Fruit fly (Drosophila melanogaster) whole organism, adult: ENCODE measurements around the gene mRpL11.

ENCODE experiments used
- CG11617 ChIP-seq: fragments of 200-800 bp; sonication (Bioruptor generic); optimal IDR thresholded peaks from 2 replicates; lab custom pipeline; 2017; ENCODE audit warnings: mild to moderate bottlenecking, missing biosample characterization, missing genetic modification reagents, missing genetic modification characterization
- CG12768 ChIP-seq: fragments of 200-800 bp; sonication (Bioruptor generic); optimal IDR thresholded peaks from 2 replicates; lab custom pipeline; 2017; ENCODE audit warnings: missing biosample characterization, missing genetic modification characterization, mild to moderate bottlenecking, moderate library complexity, missing genetic modification reagents
- CG14711 ChIP-seq: fragments of 200-800 bp; sonication (Bioruptor generic); optimal IDR thresholded peaks from 2 replicates; lab custom pipeline; 2018; ENCODE audit warnings: missing biosample characterization, mild to moderate bottlenecking, missing genetic modification characterization, moderate library complexity
- CG1620 ChIP-seq: fragments of 200-800 bp; sonication (Bioruptor generic); optimal IDR thresholded peaks from 2 replicates; lab custom pipeline; 2016; ENCODE audit warnings: missing biosample characterization, missing genetic modification characterization
- CG33017 ChIP-seq: fragments of 200-800 bp; sonication (Bioruptor generic); optimal IDR thresholded peaks from 2 replicates; lab custom pipeline; 2018; ENCODE audit warnings: missing biosample characterization, mild to moderate bottlenecking, missing genetic modification characterization, moderate library complexity
- CG5204 ChIP-seq: fragments of 200-800 bp; sonication (Bioruptor generic); optimal IDR thresholded peaks from 2 replicates; lab custom pipeline; 2016; ENCODE audit warnings: missing biosample characterization, missing genetic modification characterization
- CG7045 ChIP-seq: fragments of 200-800 bp; sonication (Bioruptor generic); optimal IDR thresholded peaks from 2 replicates; lab custom pipeline; 2017; ENCODE audit warnings: missing biosample characterization, mild to moderate bottlenecking, missing genetic modification characterization
- CG7101 ChIP-seq: fragments of 200-800 bp; sonication (Bioruptor generic); optimal IDR thresholded peaks from 2 replicates; lab custom pipeline; 2018; ENCODE audit warnings: missing biosample characterization, mild to moderate bottlenecking, missing genetic modification characterization, moderate library complexity
- Clk ChIP-seq: fragments of 200-800 bp; sonication (Bioruptor generic); optimal IDR thresholded peaks from 2 replicates; lab custom pipeline; 2017; ENCODE audit warnings: missing biosample characterization, missing genetic modification characterization
- Crg-1 ChIP-seq: fragments of 200-800 bp; sonication (Bioruptor generic); optimal IDR thresholded peaks from 2 replicates; lab custom pipeline; 2016; ENCODE audit warnings: missing biosample characterization, missing genetic modification characterization
- Hr96 ChIP-seq: fragments of 200-800 bp; sonication (Bioruptor generic); optimal IDR thresholded peaks from 2 replicates; lab custom pipeline; 2016; ENCODE audit warnings: missing biosample characterization, missing genetic modification characterization
- Mnt ChIP-seq: fragments of 200-800 bp; sonication (Bioruptor generic); optimal IDR thresholded peaks from 2 replicates; lab custom pipeline; 2016; ENCODE audit warnings: missing biosample characterization, mild to moderate bottlenecking, missing genetic modification characterization
- bab1 ChIP-seq: fragments of 200-800 bp; sonication (Bioruptor generic); optimal IDR thresholded peaks from 3 replicates; lab custom pipeline; 2019; ENCODE audit warnings: missing biosample characterization, mild to moderate bottlenecking, missing genetic modification characterization, moderate library complexity
- cic ChIP-seq: fragments of 200-800 bp; sonication (Bioruptor generic); optimal IDR thresholded peaks from 2 replicates; lab custom pipeline; 2017; ENCODE audit warnings: missing biosample characterization, mild to moderate bottlenecking, missing genetic modification characterization, moderate library complexity
- cnc ChIP-seq, 2 experiments: fragments of >200 bp; optimal IDR thresholded peaks; 2 replicates each; lab custom pipeline; 2017
- kay ChIP-seq: fragments of 200-800 bp; sonication (Bioruptor generic); peaks from one replicate; lab custom pipeline; 2016; ENCODE audit warnings: missing biosample characterization, missing genetic modification characterization, borderline replicate concordance
- ovo ChIP-seq: fragments of 200-800 bp; sonication (Bioruptor generic); optimal IDR thresholded peaks from 2 replicates; lab custom pipeline; 2016; ENCODE audit warnings: missing biosample characterization, missing genetic modification characterization
- pad ChIP-seq: fragments of 200-800 bp; sonication (Bioruptor generic); optimal IDR thresholded peaks from 3 replicates; lab custom pipeline; 2017; ENCODE audit warnings: missing biosample characterization, missing genetic modification characterization, mild to moderate bottlenecking, moderate library complexity, missing genetic modification reagents
- tj ChIP-seq: fragments of 200-800 bp; sonication (Bioruptor generic); optimal IDR thresholded peaks from 3 replicates; lab custom pipeline; 2017; ENCODE audit warnings: missing biosample characterization, mild to moderate bottlenecking, missing genetic modification characterization, moderate library complexity
- toe ChIP-seq: fragments of 200-800 bp; sonication (Bioruptor generic); optimal IDR thresholded peaks from 2 replicates; lab custom pipeline; 2016; ENCODE audit warnings: missing biosample characterization, missing genetic modification characterization

mRpL11 gene

DNA sequence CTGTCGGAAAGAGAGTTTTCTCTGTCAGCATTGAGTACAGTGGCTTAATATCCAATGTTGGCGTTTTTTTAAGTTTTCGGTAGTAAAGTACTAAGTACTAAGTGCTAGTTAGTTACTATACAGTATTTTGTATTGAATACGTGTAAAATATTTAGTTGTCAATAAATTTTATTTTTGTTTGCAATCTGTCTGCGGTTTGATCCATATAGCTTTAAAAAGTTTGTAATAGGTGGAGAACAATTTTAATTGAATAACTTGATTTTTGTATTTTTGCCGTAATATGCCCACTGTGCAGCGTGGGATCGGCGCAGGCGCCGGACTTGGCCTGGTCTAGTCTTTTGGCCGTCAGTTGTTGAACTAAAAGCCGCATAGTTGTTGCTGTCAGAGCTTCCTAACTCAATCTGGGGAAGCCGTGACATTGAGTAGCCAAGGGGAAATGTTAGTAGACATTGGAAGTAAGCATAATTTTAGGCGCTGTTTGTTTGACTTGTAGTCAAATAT is 46.8 kb downstream of the mRpL11 start:
- TF ChIP-seq CG33017 (tag; lab: Kevin White, UChicago) (peak; percentile 88), CG11617 (GFP tag; lab: Kevin White, UChicago) (peak; percentile 69), bab1 (GFP tag; lab: Kevin White, UChicago) (no peak), Hr96 (GFP tag; lab: Kevin White, UChicago) (peak; percentile 74), ovo (GFP tag; lab: Kevin White, UChicago) (no peak), CG7045 (GFP tag; lab: Kevin White, UChicago) (peak; percentile 89), Clk (peak; percentile 70), tj (GFP tag; lab: Kevin White, UChicago) (peak; percentile 30), CG1620 (GFP tag; lab: Kevin White, UChicago) (no peak), CG12768 (GFP tag; lab: Kevin White, UChicago) (peak; percentile 87), CG5204 (peak; percentile 87), pad (GFP tag; lab: Kevin White, UChicago) (peak; percentile 57), Mnt (GFP tag; lab: Kevin White, UChicago) (peak; percentile 11), Crg-1 (GFP tag; lab: Kevin White, UChicago) (peak; percentile 44), CG14711 (tag; lab: Kevin White, UChicago) (peak; percentile 72), kay (GFP tag; lab: Kevin White, UChicago) (no peak), toe (GFP tag; lab: Kevin White, UChicago) (peak; percentile 73), cic (GFP tag; lab: Kevin White, UChicago) (peak; percentile 53), CG7101 (tag; lab: Kevin White, UChicago) (peak; percentile 79), cnc (optimal IDR thresholded peaks at IDR 0.05; lab: Kevin White, UChicago) (no peak)

DNA sequence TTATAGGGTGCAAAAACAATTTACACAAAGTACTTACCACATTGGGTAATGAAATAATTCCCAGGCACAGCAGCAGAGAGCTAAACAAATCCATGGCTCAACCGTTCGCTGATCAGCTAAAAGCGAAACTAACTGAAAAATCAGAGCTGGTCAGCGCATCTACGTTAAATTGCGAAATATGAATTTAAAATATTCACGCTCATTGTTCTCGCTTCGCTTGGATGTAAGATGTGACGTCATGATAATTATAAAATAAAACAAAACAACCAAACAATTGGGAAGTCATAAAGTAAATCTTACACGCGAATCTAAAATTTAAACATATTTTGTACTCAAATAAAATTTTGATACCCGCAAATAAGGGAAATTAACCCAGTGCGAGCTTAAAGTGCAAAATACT is 48.3 kb downstream of the mRpL11 start, which contains the start of gene CG14854:
CG14854 (minus strand) TSS at position 101 of the 400 bp plus-strand sequence.
- TF ChIP-seq pad (GFP tag; lab: Kevin White, UChicago), result no peak
- TF ChIP-seq kay (GFP tag; lab: Kevin White, UChicago), result no peak
- no peak for TF ChIP-seq tj (GFP tag; lab: Kevin White, UChicago)
- TF ChIP-seq CG14711 (tag; lab: Kevin White, UChicago), result no peak
- TF ChIP-seq CG7101 (tag; lab: Kevin White, UChicago), result no peak
- no peak for TF ChIP-seq cic (GFP tag; lab: Kevin White, UChicago)
- no peak for TF ChIP-seq CG12768 (GFP tag; lab: Kevin White, UChicago)

DNA sequence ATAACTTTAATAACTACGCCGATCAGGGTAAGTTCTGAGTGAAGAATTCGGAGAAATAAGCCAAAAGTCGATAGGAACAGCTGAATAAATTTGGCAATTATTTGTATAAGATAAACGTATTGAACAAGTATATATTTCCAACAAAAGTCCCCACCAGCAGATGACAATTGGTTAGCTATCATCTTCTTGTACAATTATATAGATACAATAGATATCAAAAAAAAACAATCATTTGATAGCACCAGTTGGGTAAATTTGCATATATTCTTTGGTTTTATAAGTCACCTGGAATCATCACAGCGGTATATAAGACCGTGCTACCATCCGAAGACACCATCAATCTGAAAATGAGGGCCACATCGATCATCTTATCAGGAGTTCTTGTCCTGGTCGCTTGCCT is 49.0 kb downstream of the mRpL11 start, which contains the start of gene Jig:
Jig (plus strand) TSS at position 301 of the 400 bp plus-strand sequence.
- TF ChIP-seq Crg-1 (GFP tag; lab: Kevin White, UChicago), result no peak
- TF ChIP-seq CG11617 (GFP tag; lab: Kevin White, UChicago), result no peak
- no peak for TF ChIP-seq CG1620 (GFP tag; lab: Kevin White, UChicago)
- no peak for TF ChIP-seq CG7045 (GFP tag; lab: Kevin White, UChicago)
- no peak for TF ChIP-seq kay (GFP tag; lab: Kevin White, UChicago)
- no peak for TF ChIP-seq CG5204
- no peak for TF ChIP-seq CG14711 (tag; lab: Kevin White, UChicago)
- TF ChIP-seq Mnt (GFP tag; lab: Kevin White, UChicago), result no peak
- no peak for TF ChIP-seq CG12768 (GFP tag; lab: Kevin White, UChicago)
- TF ChIP-seq tj (GFP tag; lab: Kevin White, UChicago), result no peak
- TF ChIP-seq toe (GFP tag; lab: Kevin White, UChicago), result no peak
- TF ChIP-seq CG33017 (tag; lab: Kevin White, UChicago), result no peak
- TF ChIP-seq cic (GFP tag; lab: Kevin White, UChicago), result no peak
- no peak for TF ChIP-seq bab1 (GFP tag; lab: Kevin White, UChicago)

DNA sequence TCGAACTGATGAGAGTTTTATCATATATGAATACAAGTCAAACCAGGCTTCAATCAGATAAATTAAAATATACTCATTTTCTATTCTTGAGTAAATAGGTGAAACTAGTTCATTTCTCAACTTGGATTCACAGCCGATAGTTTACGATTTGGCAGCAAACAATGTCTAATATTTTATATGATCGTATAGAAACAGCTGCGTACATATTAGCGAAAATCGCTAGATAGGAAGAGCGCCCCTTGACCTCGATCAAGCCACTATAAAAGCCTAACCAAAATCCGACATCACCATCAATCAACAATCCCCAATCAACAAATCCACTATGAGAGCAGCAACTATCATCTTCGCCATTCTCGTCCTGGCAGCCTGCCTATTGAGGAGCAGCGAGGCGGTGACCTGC is 50.4 kb downstream of the mRpL11 start, which contains the start of gene CG14851:
CG14851 (plus strand) TSS at position 301 of the 400 bp plus-strand sequence.
- no peak for TF ChIP-seq pad (GFP tag; lab: Kevin White, UChicago)
- no peak for TF ChIP-seq Clk
- TF ChIP-seq kay (GFP tag; lab: Kevin White, UChicago), result no peak
- TF ChIP-seq Hr96 (GFP tag; lab: Kevin White, UChicago), result no peak
- no peak for TF ChIP-seq cnc (optimal IDR thresholded peaks at IDR 0.05; lab: Kevin White, UChicago)
